Worm (Caenorhabditis elegans): Measurements from ENCODE around the gene msp-65.

Gene msp-65

DNA sequence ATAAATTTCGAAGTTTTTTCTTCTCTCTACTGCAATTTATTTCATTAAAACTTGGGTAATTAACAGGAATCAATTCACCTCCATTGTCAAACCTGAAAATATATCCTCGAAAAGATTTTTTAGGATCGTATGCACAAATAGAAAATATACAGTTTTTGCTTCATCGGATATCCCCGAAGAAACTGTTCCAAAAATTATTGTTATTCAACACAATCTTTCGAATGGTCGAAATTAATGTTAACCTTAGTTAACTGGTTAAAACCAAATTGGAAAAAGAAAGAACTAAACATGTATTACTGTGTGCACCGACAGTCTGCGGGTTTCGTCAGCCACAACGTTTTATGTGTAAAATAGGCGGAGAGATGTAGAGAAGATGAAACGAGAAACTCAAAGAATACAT lies 783 bp downstream of the msp-65 start:
- TF ChIP-seq efl-3 (GFP tag; optimal IDR thresholded peaks at IDR 0.05) (no peak), aly-2 (tag; optimal IDR thresholded peaks at IDR 0.05) (peak; percentile 56), C34B4.2 (tag; optimal IDR thresholded peaks at IDR 0.05) (no peak), nhr-19 (GFP tag; conservative IDR thresholded peaks at IDR 0.05) (peak; percentile 81), tbx-2 (tag; optimal IDR thresholded peaks at IDR 0.05) (peak; percentile 11), nhr-71 (tag; optimal IDR thresholded peaks at IDR 0.05) (peak; percentile 70), jun-1 (tag; optimal IDR thresholded peaks at IDR 0.05) (no peak), skn-1 (tag; optimal IDR thresholded peaks at IDR 0.05) (no peak), unc-86 (tag; optimal IDR thresholded peaks at IDR 0.05) (no peak), unc-30 (tag; optimal IDR thresholded peaks at IDR 0.05) (no peak), lin-39 (tag; optimal IDR thresholded peaks at IDR 0.05) (peak; percentile 38), C16A3.4 (tag; optimal IDR thresholded peaks at IDR 0.05) (peak; percentile 1), snu-23 (GFP tag; optimal IDR thresholded peaks at IDR 0.05) (peak; percentile 61), mef-2 (tag; optimal IDR thresholded peaks at IDR 0.05) (no peak), nhr-47 (tag; optimal IDR thresholded peaks at IDR 0.05) (peak; percentile 59), nhr-20 (tag; optimal IDR thresholded peaks at IDR 0.05) (peak; percentile 66), nhr-12 (tag; optimal IDR thresholded peaks at IDR 0.05) (no peak), sox-4 (tag; optimal IDR thresholded peaks at IDR 0.05) (no peak), mep-1 (tag; optimal IDR thresholded peaks at IDR 0.05) (peak; percentile 22), grh-1 (GFP tag; IDR thresholded peaks at IDR 0.05) (peak; percentile 64; the same call in 1 of the 2 replicates), Y116A8C.19 (tag; optimal IDR thresholded peaks at IDR 0.05; ENCODE audit: borderline replicate concordance) (no peak), tlp-1 (tag; optimal IDR thresholded peaks at IDR 0.05) (no peak), ceh-88 (GFP tag; IDR thresholded peaks at IDR 0.05) (peak; percentile 52), snpc-4 (tag; optimal IDR thresholded peaks at IDR 0.05) (peak; percentile 97), nhr-90 (tag; optimal IDR thresholded peaks at IDR 0.05; ENCODE audit: poor library complexity) (peak; percentile 87), hpl-2 (GFP tag; optimal IDR thresholded peaks at IDR 0.05) (no peak), ama-1 (optimal IDR thresholded peaks at IDR 0.05) (peak; percentile 52), elt-2 (tag; optimal IDR thresholded peaks at IDR 0.05) (peak; percentile 47), lin-14 (GFP tag; optimal IDR thresholded peaks at IDR 0.05) (no peak), efl-1 (optimal IDR thresholded peaks at IDR 0.05) (peak; percentile 5 to 30), efl-1 (GFP tag; optimal IDR thresholded peaks at IDR 0.05 in 1 of 2) (no peak), pqm-1 (tag; optimal IDR thresholded peaks at IDR 0.05) (no peak), nhr-85 (tag) (peak; percentile 92), pag-3 (tag; optimal IDR thresholded peaks at IDR 0.05; ENCODE audit: borderline replicate concordance, insufficient read depth) (no peak), fos-1 (tag; optimal IDR thresholded peaks at IDR 0.05) (peak; percentile 56), mab-9 (GFP tag; IDR thresholded peaks at IDR 0.05) (peak; percentile 24; the same call in 1 of the 2 replicates), ceh-90 (tag; optimal IDR thresholded peaks at IDR 0.05) (no peak), isw-1 (GFP tag; IDR thresholded peaks at IDR 0.05) (no peak), elt-3 (tag; optimal IDR thresholded peaks at IDR 0.05) (peak in 1 of 6 experiments; percentile 62), swsn-7 (tag; optimal IDR thresholded peaks at IDR 0.05) (peak; percentile 51), sptf-1 (tag; optimal IDR thresholded peaks at IDR 0.05) (no peak), nhr-28 (tag; optimal IDR thresholded peaks at IDR 0.05) (no peak), lin-35 (GFP tag; optimal IDR thresholded peaks at IDR 0.05) (peak in 1 of 2 experiments; percentile 44), lsy-2 (tag; optimal IDR thresholded peaks at IDR 0.05) (peak in 1 of 2 experiments; percentile 24), alr-1 (tag; optimal IDR thresholded peaks at IDR 0.05; ENCODE audit: borderline replicate concordance) (no peak), sup-37 (GFP tag; optimal IDR thresholded peaks at IDR 0.05) (no peak), mdl-1 (tag; optimal IDR thresholded peaks at IDR 0.05) (no peak), lir-3 (tag; optimal IDR thresholded peaks at IDR 0.05; ENCODE audit: poor library complexity) (no peak), ceh-82 (tag; optimal IDR thresholded peaks at IDR 0.05) (no peak), hlh-4 (tag; optimal IDR thresholded peaks at IDR 0.05) (no peak), nhr-11 (tag; optimal IDR thresholded peaks at IDR 0.05) (no peak), dsc-1 (tag; optimal IDR thresholded peaks at IDR 0.05) (no peak), ztf-4 (tag; optimal IDR thresholded peaks at IDR 0.05) (no peak)

Measured in whole organism, L1 larva.